Fruit fly (Drosophila melanogaster) whole organism, adult: Measurements from ENCODE around the gene CG11586.

Source experiments
- CG11617 ChIP-seq: fragments of 200-800 bp; sonication (Bioruptor generic); optimal IDR thresholded peaks from 2 replicates; lab custom pipeline; 2017; ENCODE audit warnings: mild to moderate bottlenecking, missing biosample characterization, missing genetic modification reagents, missing genetic modification characterization
- CG12768 ChIP-seq: fragments of 200-800 bp; sonication (Bioruptor generic); optimal IDR thresholded peaks from 2 replicates; lab custom pipeline; 2017; ENCODE audit warnings: missing biosample characterization, missing genetic modification characterization, mild to moderate bottlenecking, moderate library complexity, missing genetic modification reagents
- CG14711 ChIP-seq: fragments of 200-800 bp; sonication (Bioruptor generic); optimal IDR thresholded peaks from 2 replicates; lab custom pipeline; 2018; ENCODE audit warnings: missing biosample characterization, mild to moderate bottlenecking, missing genetic modification characterization, moderate library complexity
- CG1620 ChIP-seq: fragments of 200-800 bp; sonication (Bioruptor generic); optimal IDR thresholded peaks from 2 replicates; lab custom pipeline; 2016; ENCODE audit warnings: missing biosample characterization, missing genetic modification characterization
- CG33017 ChIP-seq: fragments of 200-800 bp; sonication (Bioruptor generic); optimal IDR thresholded peaks from 2 replicates; lab custom pipeline; 2018; ENCODE audit warnings: missing biosample characterization, mild to moderate bottlenecking, missing genetic modification characterization, moderate library complexity
- CG5204 ChIP-seq: fragments of 200-800 bp; sonication (Bioruptor generic); optimal IDR thresholded peaks from 2 replicates; lab custom pipeline; 2016; ENCODE audit warnings: missing biosample characterization, missing genetic modification characterization
- CG7045 ChIP-seq: fragments of 200-800 bp; sonication (Bioruptor generic); optimal IDR thresholded peaks from 2 replicates; lab custom pipeline; 2017; ENCODE audit warnings: missing biosample characterization, mild to moderate bottlenecking, missing genetic modification characterization
- CG7101 ChIP-seq: fragments of 200-800 bp; sonication (Bioruptor generic); optimal IDR thresholded peaks from 2 replicates; lab custom pipeline; 2018; ENCODE audit warnings: missing biosample characterization, mild to moderate bottlenecking, missing genetic modification characterization, moderate library complexity
- Clk ChIP-seq: fragments of 200-800 bp; sonication (Bioruptor generic); optimal IDR thresholded peaks from 2 replicates; lab custom pipeline; 2017; ENCODE audit warnings: missing biosample characterization, missing genetic modification characterization
- Crg-1 ChIP-seq: fragments of 200-800 bp; sonication (Bioruptor generic); optimal IDR thresholded peaks from 2 replicates; lab custom pipeline; 2016; ENCODE audit warnings: missing biosample characterization, missing genetic modification characterization
- Hr96 ChIP-seq: fragments of 200-800 bp; sonication (Bioruptor generic); optimal IDR thresholded peaks from 2 replicates; lab custom pipeline; 2016; ENCODE audit warnings: missing biosample characterization, missing genetic modification characterization
- Mnt ChIP-seq: fragments of 200-800 bp; sonication (Bioruptor generic); optimal IDR thresholded peaks from 2 replicates; lab custom pipeline; 2016; ENCODE audit warnings: missing biosample characterization, mild to moderate bottlenecking, missing genetic modification characterization
- bab1 ChIP-seq: fragments of 200-800 bp; sonication (Bioruptor generic); optimal IDR thresholded peaks from 3 replicates; lab custom pipeline; 2019; ENCODE audit warnings: missing biosample characterization, mild to moderate bottlenecking, missing genetic modification characterization, moderate library complexity
- cic ChIP-seq: fragments of 200-800 bp; sonication (Bioruptor generic); optimal IDR thresholded peaks from 2 replicates; lab custom pipeline; 2017; ENCODE audit warnings: missing biosample characterization, mild to moderate bottlenecking, missing genetic modification characterization, moderate library complexity
- cnc ChIP-seq, 2 experiments: fragments of >200 bp; optimal IDR thresholded peaks; 2 replicates each; lab custom pipeline; 2017
- kay ChIP-seq: fragments of 200-800 bp; sonication (Bioruptor generic); peaks from one replicate; lab custom pipeline; 2016; ENCODE audit warnings: missing biosample characterization, missing genetic modification characterization, borderline replicate concordance
- ovo ChIP-seq: fragments of 200-800 bp; sonication (Bioruptor generic); optimal IDR thresholded peaks from 2 replicates; lab custom pipeline; 2016; ENCODE audit warnings: missing biosample characterization, missing genetic modification characterization
- pad ChIP-seq: fragments of 200-800 bp; sonication (Bioruptor generic); optimal IDR thresholded peaks from 3 replicates; lab custom pipeline; 2017; ENCODE audit warnings: missing biosample characterization, missing genetic modification characterization, mild to moderate bottlenecking, moderate library complexity, missing genetic modification reagents
- tj ChIP-seq: fragments of 200-800 bp; sonication (Bioruptor generic); optimal IDR thresholded peaks from 3 replicates; lab custom pipeline; 2017; ENCODE audit warnings: missing biosample characterization, mild to moderate bottlenecking, missing genetic modification characterization, moderate library complexity
- toe ChIP-seq: fragments of 200-800 bp; sonication (Bioruptor generic); optimal IDR thresholded peaks from 2 replicates; lab custom pipeline; 2016; ENCODE audit warnings: missing biosample characterization, missing genetic modification characterization

Gene CG11586

dm6 chr3L:4232724-4233367, 29.4 kb downstream of the CG11586 start:
- TF ChIP-seq Hr96 (GFP tag; lab: Kevin White, UChicago): no peak
- TF ChIP-seq bab1 (GFP tag; lab: Kevin White, UChicago): no peak
- no peak for TF ChIP-seq CG7101 (tag; lab: Kevin White, UChicago)
- no peak for TF ChIP-seq CG11617 (GFP tag; lab: Kevin White, UChicago)
- TF ChIP-seq kay: peak; percentile 50

dm6 chr3L:4232227-4232626, 30.0 kb downstream of the CG11586 start:
- no peak for TF ChIP-seq kay
- no peak for TF ChIP-seq toe (GFP tag; lab: Kevin White, UChicago)
- no peak for TF ChIP-seq bab1 (GFP tag; lab: Kevin White, UChicago)
- TF ChIP-seq ovo (GFP tag; lab: Kevin White, UChicago): no peak
- TF ChIP-seq tj (GFP tag; lab: Kevin White, UChicago): peak; percentile 89
- TF ChIP-seq CG14711 (tag; lab: Kevin White, UChicago): no peak
- no peak for TF ChIP-seq CG33017

dm6 chr3L:4231401-4232014, 30.8 kb downstream of the CG11586 start:
- TF ChIP-seq cic (GFP tag; lab: Kevin White, UChicago): no peak
- no peak for TF ChIP-seq CG11617 (GFP tag; lab: Kevin White, UChicago)
- no peak for TF ChIP-seq toe (GFP tag; lab: Kevin White, UChicago)
- no peak for TF ChIP-seq CG14711 (tag; lab: Kevin White, UChicago)
- no peak for TF ChIP-seq CG7045 (GFP tag; lab: Kevin White, UChicago)

dm6 chr3L:4230357-4230901, 31.8 kb downstream of the CG11586 start:
- no peak for TF ChIP-seq CG11617 (GFP tag; lab: Kevin White, UChicago)
- TF ChIP-seq tj (GFP tag; lab: Kevin White, UChicago): peak; percentile 3
- TF ChIP-seq CG7101 (tag; lab: Kevin White, UChicago): peak; percentile 4
- no peak for TF ChIP-seq CG7045 (GFP tag; lab: Kevin White, UChicago)
- TF ChIP-seq Hr96 (GFP tag; lab: Kevin White, UChicago): peak; percentile 43
- TF ChIP-seq bab1 (GFP tag; lab: Kevin White, UChicago): peak; percentile 2
- peak; percentile 12 for TF ChIP-seq pad (GFP tag; lab: Kevin White, UChicago)
- TF ChIP-seq ovo (GFP tag; lab: Kevin White, UChicago): no peak
- no peak for TF ChIP-seq CG1620 (GFP tag; lab: Kevin White, UChicago)
- no peak for TF ChIP-seq CG14711 (tag; lab: Kevin White, UChicago)
- TF ChIP-seq cnc (optimal IDR thresholded peaks at IDR 0.05; lab: Kevin White, UChicago): no peak
- no peak for TF ChIP-seq Crg-1
- TF ChIP-seq kay: no peak
- TF ChIP-seq Clk (GFP tag; lab: Kevin White, UChicago): no peak
- TF ChIP-seq cic (GFP tag; lab: Kevin White, UChicago): no peak

- TF ChIP-seq cnc (optimal IDR thresholded peaks at IDR 0.05; lab: Kevin White, UChicago): no peak
- no peak for TF ChIP-seq cic (GFP tag; lab: Kevin White, UChicago)
- no peak for TF ChIP-seq CG5204 (GFP tag; lab: Kevin White, UChicago)
- TF ChIP-seq CG7045 (GFP tag; lab: Kevin White, UChicago): no peak
- no peak for TF ChIP-seq CG33017
- TF ChIP-seq Hr96 (GFP tag; lab: Kevin White, UChicago): no peak
- no peak for TF ChIP-seq Crg-1
- TF ChIP-seq CG12768 (GFP tag; lab: Kevin White, UChicago): no peak
- TF ChIP-seq CG7101 (tag; lab: Kevin White, UChicago): no peak
- no peak for TF ChIP-seq Clk (GFP tag; lab: Kevin White, UChicago)
- no peak for TF ChIP-seq pad (GFP tag; lab: Kevin White, UChicago)
- TF ChIP-seq toe (GFP tag; lab: Kevin White, UChicago): no peak
- TF ChIP-seq CG1620 (GFP tag; lab: Kevin White, UChicago): no peak
- TF ChIP-seq ovo (GFP tag; lab: Kevin White, UChicago): no peak
- TF ChIP-seq kay: no peak
- no peak for TF ChIP-seq bab1 (GFP tag; lab: Kevin White, UChicago)
- no peak for TF ChIP-seq Mnt (GFP tag; lab: Kevin White, UChicago)
- no peak for TF ChIP-seq CG11617 (GFP tag; lab: Kevin White, UChicago)
- TF ChIP-seq tj (GFP tag; lab: Kevin White, UChicago): no peak
- no peak for TF ChIP-seq CG14711 (tag; lab: Kevin White, UChicago)
Observed at dm6 chr3L:4229365-4229967, 32.8 kb downstream of the CG11586 start.
